Worm (Caenorhabditis elegans): ENCODE results near the gene C17C3.6.

The C17C3.6 gene

ce11 chrII:5594210-5594764, 44.4 kb downstream of the C17C3.6 start, which contains the start of gene ttc-4 (continued):
- TF ChIP-seq lsy-2 (tag; optimal IDR thresholded peaks at IDR 0.05) (peak in 1 of 2 experiments; percentile 64), madf-5 (GFP tag; IDR thresholded peaks at IDR 0.05) (no peak), nhr-77 (tag; optimal IDR thresholded peaks at IDR 0.05) (peak; percentile 62), dpl-1 (GFP tag; optimal IDR thresholded peaks at IDR 0.05) (peak; percentile 39), duxl-1 (tag; optimal IDR thresholded peaks at IDR 0.05; ENCODE audit: poor library complexity) (no peak), Y105C5A.15 (GFP tag; IDR thresholded peaks at IDR 0.05) (no peak), ZK337.2 (GFP tag; IDR thresholded peaks at IDR 0.05) (no peak), F49E8.2 (tag; optimal IDR thresholded peaks at IDR 0.05; ENCODE audit: borderline replicate concordance) (no peak), daf-8 (GFP tag; IDR thresholded peaks at IDR 0.05) (no peak), F37D6.2 (tag; optimal IDR thresholded peaks at IDR 0.05) (no peak), lin-39 (tag; optimal IDR thresholded peaks at IDR 0.05) (no peak), snpc-1.2 (GFP tag; IDR thresholded peaks at IDR 0.05) (no peak), lin-38 (GFP tag; IDR thresholded peaks at IDR 0.05) (peak; percentile 91), dmd-9 (GFP tag; IDR thresholded peaks at IDR 0.05) (no peak), sdz-12 (GFP tag; optimal IDR thresholded peaks at IDR 0.05) (no peak)

- no peak for TF ChIP-seq fos-1 (tag; optimal IDR thresholded peaks at IDR 0.05)
- TF ChIP-seq ceh-44 (GFP tag; IDR thresholded peaks at IDR 0.05) = no peak
- no peak for TF ChIP-seq attf-4 (tag; optimal IDR thresholded peaks at IDR 0.05)
- no peak for TF ChIP-seq lin-39 (tag; optimal IDR thresholded peaks at IDR 0.05)
- TF ChIP-seq R02D3.7 (tag; optimal IDR thresholded peaks at IDR 0.05) = no peak
- TF ChIP-seq Y75B8A.6 (GFP tag; IDR thresholded peaks at IDR 0.05) = no peak
- no peak for TF ChIP-seq ZK337.2 (GFP tag; IDR thresholded peaks at IDR 0.05)
- TF ChIP-seq madf-9 (GFP tag; conservative IDR thresholded peaks at IDR 0.05) = no peak
- no peak for TF ChIP-seq Y48G9A.11 (GFP tag; IDR thresholded peaks at IDR 0.05)
- no peak for TF ChIP-seq hmg-1.1 (GFP tag; IDR thresholded peaks at IDR 0.05)
- TF ChIP-seq daf-12 (tag; optimal IDR thresholded peaks at IDR 0.05) = no peak
- TF ChIP-seq nhr-10 (tag; optimal IDR thresholded peaks at IDR 0.05) = no peak
- TF ChIP-seq T26A8.4 (GFP tag; IDR thresholded peaks at IDR 0.05) = no peak
- TF ChIP-seq nhr-6 (tag; optimal IDR thresholded peaks at IDR 0.05) = no peak
- no peak for TF ChIP-seq dmd-9 (GFP tag; IDR thresholded peaks at IDR 0.05)
- TF ChIP-seq nhr-28 (tag; optimal IDR thresholded peaks at IDR 0.05) = no peak
- no peak for TF ChIP-seq nhr-25 (tag; optimal IDR thresholded peaks at IDR 0.05; ENCODE audit: borderline replicate concordance, insufficient read depth)
- TF ChIP-seq nhr-48 (tag; optimal IDR thresholded peaks at IDR 0.05) = no peak
- no peak for TF ChIP-seq lin-38 (GFP tag; IDR thresholded peaks at IDR 0.05)
Observed at ce11 chrII:5596247-5596646, 46.4 kb downstream of the C17C3.6 start, which contains the start of gene C17G10.1. TSS of gene C17G10.1 (plus strand) at chrII:5596547.

- TF ChIP-seq snpc-1.2 (GFP tag; IDR thresholded peaks at IDR 0.05) = peak; percentile 75
- TF ChIP-seq nhr-28 (tag; optimal IDR thresholded peaks at IDR 0.05) = peak; percentile 72
- TF ChIP-seq skn-1 (tag; optimal IDR thresholded peaks at IDR 0.05) = no peak
- TF ChIP-seq arid-1 (GFP tag; conservative IDR thresholded peaks at IDR 0.05) = 0 out of 2 replicates have a peak, but pooled peaks have one; percentile 44
- peak; percentile 76 for TF ChIP-seq hlh-11 (tag; optimal IDR thresholded peaks at IDR 0.05)
- 0 out of 2 replicates have a peak, but pooled peaks have one; percentile 18 for TF ChIP-seq dmd-9 (GFP tag; IDR thresholded peaks at IDR 0.05)
- TF ChIP-seq aha-1 (tag) = peak; percentile 88
- TF ChIP-seq mxl-3 (GFP tag; optimal IDR thresholded peaks at IDR 0.05) = peak; percentile 27
- TF ChIP-seq lin-13 (GFP tag; optimal IDR thresholded peaks at IDR 0.05) = peak; percentile 39
- peak; percentile 88; the same call in 1 of the 2 replicates for TF ChIP-seq T26A8.4 (GFP tag; IDR thresholded peaks at IDR 0.05)
- peak; percentile 62 for TF ChIP-seq T20F7.1 (GFP tag; optimal IDR thresholded peaks at IDR 0.05)
- TF ChIP-seq lin-1 (GFP tag; IDR thresholded peaks at IDR 0.05) = peak; percentile 33; the same call in 1 of the 2 replicates
- peak; percentile 58; the same call in 1 of the 2 replicates for TF ChIP-seq hmg-1.1 (GFP tag; IDR thresholded peaks at IDR 0.05)
- TF ChIP-seq duxl-1 (tag; optimal IDR thresholded peaks at IDR 0.05; ENCODE audit: poor library complexity) = peak; percentile 78
- no peak for TF ChIP-seq madf-5 (GFP tag; IDR thresholded peaks at IDR 0.05)
- TF ChIP-seq zag-1 (tag; optimal IDR thresholded peaks at IDR 0.05) = no peak
- peak; percentile 25 for TF ChIP-seq nhr-77 (tag; optimal IDR thresholded peaks at IDR 0.05)
- TF ChIP-seq pha-4 (GFP tag; IDR thresholded peaks at IDR 0.05) = peak; percentile 50
- peak; percentile 6 for TF ChIP-seq pha-4 (tag; optimal IDR thresholded peaks at IDR 0.05)
- peak; percentile 68 for TF ChIP-seq ztf-7 (tag; optimal IDR thresholded peaks at IDR 0.05)
- peak; percentile 24 for TF ChIP-seq F10B5.3 (tag; optimal IDR thresholded peaks at IDR 0.05)
- peak; percentile 59 for TF ChIP-seq nhr-111 (GFP tag; optimal IDR thresholded peaks at IDR 0.05)
- TF ChIP-seq vab-7 (GFP tag; IDR thresholded peaks at IDR 0.05) = no peak
- peak; percentile 26 for TF ChIP-seq nhr-11 (tag; optimal IDR thresholded peaks at IDR 0.05)
Observed at ce11 chrII:5599326-5600044, 49.6 kb downstream of the C17C3.6 start, which contains the start of gene C17G10.10. TSS of gene C17G10.10 (minus strand) at chrII:5599376.

Data from whole organism, L4 larva.